In the genomic region with DNA sequence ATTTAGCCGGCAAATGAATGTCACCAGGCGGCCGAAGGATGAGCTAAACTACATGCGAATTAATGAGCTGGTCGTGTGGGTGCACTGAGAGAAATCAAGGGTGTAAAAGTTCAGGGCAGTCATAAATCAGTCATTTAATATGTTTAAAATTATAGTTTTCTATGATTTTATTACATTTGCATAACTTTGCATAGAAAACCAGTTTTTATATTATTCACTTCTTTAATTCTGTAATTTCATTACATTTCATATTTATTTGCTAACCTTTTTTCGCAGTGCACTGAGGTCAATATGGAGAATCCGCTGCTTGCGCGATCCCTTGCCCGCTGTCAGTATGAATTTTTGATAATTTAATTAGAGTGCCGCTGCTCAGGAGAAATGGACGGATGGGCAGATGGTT, we compare ENCODE assay signal across 1 fruit fly cellular context.
A peak's percentile ranks its signal among the peaks of the same experiment; 100 is the strongest.
TF ChIP-seq lines count a peak whose summit lies in the region.

No protein-coding gene starts in this region.

TF ChIP-seq in whole organism, embryonic, 481 proteins besides CTCF, POLR2A, EP300 and RAD21 (continued from another document):
- TF ChIP-seq Sox100B (GFP tag; optimal IDR thresholded peaks at IDR 0.05; lab: Kevin White, UChicago) (peak; percentile 6), CG8388 (GFP tag; optimal IDR thresholded peaks at IDR 0.05; lab: Kevin White, UChicago) (peak; percentile 26), H2.0 (GFP tag; IDR thresholded peaks at IDR 0.05; lab: Robert Waterston, UW) (no peak), Trl (optimal IDR thresholded peaks at IDR 0.05; lab: Kevin White, UChicago) (no peak), Trl (GFP tag; optimal IDR thresholded peaks at IDR 0.05; lab: Kevin White, UChicago) (no peak), Pdp1 (GFP tag; optimal IDR thresholded peaks at IDR 0.05; lab: Kevin White, UChicago) (peak in 1 of 2 experiments; percentile 4), dysf (GFP tag; IDR thresholded peaks at IDR 0.05; lab: Robert Waterston, UW) (peak; percentile 46; the same call in 2 of the 3 replicates), Poxn (GFP tag; IDR thresholded peaks at IDR 0.05; lab: Robert Waterston, UW) (no peak), sd (tag; optimal IDR thresholded peaks at IDR 0.05; lab: Kevin White, UChicago) (no peak), p53 (GFP tag; optimal IDR thresholded peaks at IDR 0.05; lab: Kevin White, UChicago) (no peak), CG42726 (GFP tag; IDR thresholded peaks at IDR 0.05; lab: Robert Waterston, UW; ENCODE audit: partially characterized antibody) (no peak), NC2β (GFP tag; optimal IDR thresholded peaks at IDR 0.05; lab: Kevin White, UChicago) (peak; percentile 18), chm (GFP tag; IDR thresholded peaks at IDR 0.05; lab: Robert Waterston, UW) (no peak), CG1233 (GFP tag; optimal IDR thresholded peaks at IDR 0.05; lab: Kevin White, UChicago) (no peak), Nf-YA (GFP tag; IDR thresholded peaks at IDR 0.05; lab: Robert Waterston, UW) (no peak), CG18599 (GFP tag; optimal IDR thresholded peaks at IDR 0.05; lab: Kevin White, UChicago) (peak; percentile 10), so (GFP tag; IDR thresholded peaks at IDR 0.05; lab: Robert Waterston, UW) (no peak), lola (GFP tag; optimal IDR thresholded peaks at IDR 0.05; lab: Kevin White, UChicago) (peak in 1 of 3 experiments; percentile 64), trem (tag; optimal IDR thresholded peaks at IDR 0.05; lab: Kevin White, UChicago) (peak; percentile 56), lmd (GFP tag; IDR thresholded peaks at IDR 0.05; lab: Robert Waterston, UW) (no peak), CG6765 (GFP tag; optimal IDR thresholded peaks at IDR 0.05; lab: Kevin White, UChicago) (no peak), chn (GFP tag; optimal IDR thresholded peaks at IDR 0.05; lab: Kevin White, UChicago) (peak; percentile 17), mam (GFP tag; optimal IDR thresholded peaks at IDR 0.05; lab: Kevin White, UChicago) (no peak), CG2678 (tag; optimal IDR thresholded peaks at IDR 0.05; lab: Kevin White, UChicago) (peak; percentile 55), crol (GFP tag; IDR thresholded peaks at IDR 0.05; lab: Robert Waterston, UW) (no peak), CG14860 (GFP tag; IDR thresholded peaks at IDR 0.05; lab: Robert Waterston, UW; ENCODE audit: partially characterized antibody) (no peak), zen (tag; optimal IDR thresholded peaks at IDR 0.05; lab: Kevin White, UChicago) (peak; percentile 86), nerfin-1 (tag; optimal IDR thresholded peaks at IDR 0.05; lab: Kevin White, UChicago) (no peak), Usf (GFP tag; optimal IDR thresholded peaks at IDR 0.05; lab: Kevin White, UChicago) (no peak), chif (GFP tag; optimal IDR thresholded peaks at IDR 0.05; lab: Kevin White, UChicago) (peak in 1 of 2 experiments; percentile 51), CG10267 (tag; optimal IDR thresholded peaks at IDR 0.05; lab: Kevin White, UChicago) (peak; percentile 56), CG12942 (GFP tag; optimal IDR thresholded peaks at IDR 0.05; lab: Kevin White, UChicago) (peak; percentile 11), ara (GFP tag; IDR thresholded peaks at IDR 0.05; lab: Robert Waterston, UW) (peak; percentile 17; the same call in 1 of the 2 replicates), CG14050 (GFP tag; IDR thresholded peaks at IDR 0.05; lab: Robert Waterston, UW) (no peak), ro (GFP tag; IDR thresholded peaks at IDR 0.05; lab: Robert Waterston, UW) (no peak), slp2 (GFP tag; optimal IDR thresholded peaks at IDR 0.05; lab: Kevin White, UChicago) (no peak), CG6175 (GFP tag; IDR thresholded peaks at IDR 0.05; lab: Robert Waterston, UW) (no peak), Rfx (GFP tag; IDR thresholded peaks at IDR 0.05; lab: Robert Waterston, UW) (no peak), disco-r (GFP tag; optimal IDR thresholded peaks at IDR 0.05; lab: Kevin White, UChicago) (no peak), slbo (GFP tag; IDR thresholded peaks at IDR 0.05; lab: Robert Waterston, UW) (peak; percentile 31; the same call in 1 of the 2 replicates), CG5245 (GFP tag; optimal IDR thresholded peaks at IDR 0.05; lab: Kevin White, UChicago) (peak; percentile 33), sens (GFP tag; lab: Kevin White, UChicago) (peak; percentile 92), ftz-f1 (GFP tag; optimal IDR thresholded peaks at IDR 0.05; lab: Kevin White, UChicago) (no peak), tgo (GFP tag; IDR thresholded peaks at IDR 0.05; lab: Robert Waterston, UW) (no peak), CG1792 (GFP tag; optimal IDR thresholded peaks at IDR 0.05; lab: Kevin White, UChicago) (no peak), abd-A (tag; optimal IDR thresholded peaks at IDR 0.05; lab: Kevin White, UChicago) (no peak), CG33213 (GFP tag; optimal IDR thresholded peaks at IDR 0.05; lab: Kevin White, UChicago) (no peak), pfk (GFP tag; optimal IDR thresholded peaks at IDR 0.05; lab: Kevin White, UChicago) (no peak), CG12769 (tag; optimal IDR thresholded peaks at IDR 0.05; lab: Kevin White, UChicago) (no peak), CG17568 (GFP tag; optimal IDR thresholded peaks at IDR 0.05; lab: Kevin White, UChicago) (no peak), gro (GFP tag; optimal IDR thresholded peaks at IDR 0.05; lab: Kevin White, UChicago) (no peak), knrl (GFP tag; IDR thresholded peaks at IDR 0.05; lab: Robert Waterston, UW; ENCODE audit: partially characterized antibody) (no peak), CG4617 (GFP tag; optimal IDR thresholded peaks at IDR 0.05; lab: Kevin White, UChicago; ENCODE audit: borderline replicate concordance) (no peak), CG8924 (tag; optimal IDR thresholded peaks at IDR 0.05; lab: Kevin White, UChicago) (peak; percentile 39), Bgb (GFP tag; IDR thresholded peaks at IDR 0.05; lab: Robert Waterston, UW; ENCODE audit: partially characterized antibody) (no peak), CG18619 (GFP tag; optimal IDR thresholded peaks at IDR 0.05; lab: Kevin White, UChicago) (no peak), ci (GFP tag; IDR thresholded peaks at IDR 0.05; lab: Robert Waterston, UW) (no peak), CG17829 (tag; optimal IDR thresholded peaks at IDR 0.05; lab: Kevin White, UChicago) (peak; percentile 56), sisA (GFP tag; IDR thresholded peaks at IDR 0.05; lab: Robert Waterston, UW) (peak; percentile 45; the same call in 1 of the 2 replicates), CG6654 (GFP tag; optimal IDR thresholded peaks at IDR 0.05; lab: Kevin White, UChicago) (no peak), CG2129 (GFP tag; IDR thresholded peaks at IDR 0.05; lab: Robert Waterston, UW; ENCODE audit: partially characterized antibody) (no peak), sob (GFP tag; IDR thresholded peaks at IDR 0.05; lab: Robert Waterston, UW) (no peak), gsb (GFP tag; IDR thresholded peaks at IDR 0.05; lab: Robert Waterston, UW) (no peak), eyg (GFP tag; optimal IDR thresholded peaks at IDR 0.05; lab: Kevin White, UChicago) (no peak), Hr51 (GFP tag; optimal IDR thresholded peaks at IDR 0.05; lab: Kevin White, UChicago) (peak in 1 of 2 experiments; percentile 37), bsh (GFP tag; optimal IDR thresholded peaks at IDR 0.05; lab: Kevin White, UChicago) (peak in 1 of 2 experiments; percentile 60), NfI (GFP tag; optimal IDR thresholded peaks at IDR 0.05; lab: Kevin White, UChicago) (no peak), Hmr (GFP tag; optimal IDR thresholded peaks at IDR 0.05; lab: Kevin White, UChicago) (peak; percentile 17), CG14667 (GFP tag; IDR thresholded peaks at IDR 0.05; lab: Robert Waterston, UW) (no peak), H15 (GFP tag; IDR thresholded peaks at IDR 0.05; lab: Robert Waterston, UW) (peak; percentile 53; the same call in 1 of the 3 replicates), Scr (GFP tag; IDR thresholded peaks at IDR 0.05; lab: Robert Waterston, UW; ENCODE audit: partially characterized antibody) (no peak), Fer3 (tag; optimal IDR thresholded peaks at IDR 0.05; lab: Kevin White, UChicago) (no peak), CG1602 (GFP tag; optimal IDR thresholded peaks at IDR 0.05; lab: Kevin White, UChicago) (peak; percentile 27), CG7372 (GFP tag; IDR thresholded peaks at IDR 0.05; lab: Robert Waterston, UW) (no peak), CG6683 (GFP tag; optimal IDR thresholded peaks at IDR 0.05; lab: Kevin White, UChicago) (no peak), Hr39 (optimal IDR thresholded peaks at IDR 0.05; lab: Kevin White, UChicago) (no peak), Atf6 (GFP tag; IDR thresholded peaks at IDR 0.05; lab: Robert Waterston, UW) (no peak), HmgZ (tag; optimal IDR thresholded peaks at IDR 0.05; lab: Kevin White, UChicago) (no peak), E2f1 (GFP tag; IDR thresholded peaks at IDR 0.05; lab: Robert Waterston, UW) (no peak), Meics (GFP tag; optimal IDR thresholded peaks at IDR 0.05; lab: Kevin White, UChicago) (no peak), klu (GFP tag; IDR thresholded peaks at IDR 0.05; lab: Robert Waterston, UW) (no peak), bowl (GFP tag; IDR thresholded peaks at IDR 0.05; lab: Robert Waterston, UW) (no peak), CG32532 (GFP tag; IDR thresholded peaks at IDR 0.05; lab: Robert Waterston, UW) (no peak), Lim3 (GFP tag; IDR thresholded peaks at IDR 0.05; lab: Robert Waterston, UW) (no peak), onecut (GFP tag; IDR thresholded peaks at IDR 0.05; lab: Robert Waterston, UW) (no peak), CG2199 (GFP tag; IDR thresholded peaks at IDR 0.05; lab: Robert Waterston, UW) (no peak), CG6854 (GFP tag; optimal IDR thresholded peaks at IDR 0.05; lab: Kevin White, UChicago) (no peak), CG33557 (GFP tag; optimal IDR thresholded peaks at IDR 0.05; lab: Kevin White, UChicago) (no peak), lov (optimal IDR thresholded peaks at IDR 0.05; lab: Kevin White, UChicago) (no peak), lov (GFP tag; IDR thresholded peaks at IDR 0.05; lab: Robert Waterston, UW) (no peak), Bteb2 (GFP tag; optimal IDR thresholded peaks at IDR 0.05; lab: Kevin White, UChicago) (no peak), sug (tag; optimal IDR thresholded peaks at IDR 0.05; lab: Kevin White, UChicago) (no peak), tna (GFP tag; IDR thresholded peaks at IDR 0.05; lab: Robert Waterston, UW; ENCODE audit: partially characterized antibody) (no peak), CG17385 (GFP tag; optimal IDR thresholded peaks at IDR 0.05; lab: Kevin White, UChicago) (peak; percentile 7), ken (GFP tag; IDR thresholded peaks at IDR 0.05; lab: Robert Waterston, UW) (no peak), Doc3 (GFP tag; IDR thresholded peaks at IDR 0.05; lab: Robert Waterston, UW; ENCODE audit: partially characterized antibody) (no peak), grau (tag; optimal IDR thresholded peaks at IDR 0.05; lab: Kevin White, UChicago) (peak; percentile 43), ewg (GFP tag; optimal IDR thresholded peaks at IDR 0.05; lab: Kevin White, UChicago) (no peak), CG32772 (GFP tag; IDR thresholded peaks at IDR 0.05; lab: Robert Waterston, UW) (0 out of 2 replicates have a peak, but pooled peaks have one; percentile 14), scrt (GFP tag; optimal IDR thresholded peaks at IDR 0.05; lab: Kevin White, UChicago) (no peak), CG6254 (GFP tag; optimal IDR thresholded peaks at IDR 0.05; lab: Kevin White, UChicago) (peak; percentile 40), al (GFP tag; IDR thresholded peaks at IDR 0.05; lab: Robert Waterston, UW) (no peak), ERR (GFP tag; optimal IDR thresholded peaks at IDR 0.05; lab: Kevin White, UChicago) (no peak), Aef1 (GFP tag; IDR thresholded peaks at IDR 0.05; lab: Robert Waterston, UW) (no peak), CG15011 (GFP tag; optimal IDR thresholded peaks at IDR 0.05; lab: Kevin White, UChicago) (no peak), fd102C (GFP tag; optimal IDR thresholded peaks at IDR 0.05; lab: Kevin White, UChicago) (peak; percentile 35), CG10565 (GFP tag; optimal IDR thresholded peaks at IDR 0.05; lab: Kevin White, UChicago) (no peak), CG9609 (GFP tag; optimal IDR thresholded peaks at IDR 0.05; lab: Kevin White, UChicago) (no peak), CG7987 (GFP tag; optimal IDR thresholded peaks at IDR 0.05; lab: Kevin White, UChicago) (no peak), CG9215 (GFP tag; IDR thresholded peaks at IDR 0.05; lab: Robert Waterston, UW) (no peak; the same call in 1 of the 2 replicates), Camta (GFP tag; optimal IDR thresholded peaks at IDR 0.05; lab: Kevin White, UChicago) (no peak), Elba2 (GFP tag; optimal IDR thresholded peaks at IDR 0.05; lab: Kevin White, UChicago) (peak; percentile 19), lilli (GFP tag; optimal IDR thresholded peaks at IDR 0.05; lab: Kevin White, UChicago) (peak; percentile 38), Dbx (GFP tag; IDR thresholded peaks at IDR 0.05; lab: Robert Waterston, UW) (no peak), CG4730 (GFP tag; IDR thresholded peaks at IDR 0.05; lab: Robert Waterston, UW) (no peak), az2 (GFP tag; optimal IDR thresholded peaks at IDR 0.05; lab: Kevin White, UChicago) (peak; percentile 50), PHDP (tag; optimal IDR thresholded peaks at IDR 0.05; lab: Kevin White, UChicago) (peak; percentile 5), CG18011 (GFP tag; optimal IDR thresholded peaks at IDR 0.05; lab: Kevin White, UChicago) (no peak), CG9727 (GFP tag; optimal IDR thresholded peaks at IDR 0.05; lab: Kevin White, UChicago) (peak; percentile 74), CG32767 (GFP tag; IDR thresholded peaks at IDR 0.05; lab: Robert Waterston, UW) (0 out of 2 replicates have a peak, but pooled peaks have one; percentile 29), CG1529 (GFP tag; optimal IDR thresholded peaks at IDR 0.05; lab: Kevin White, UChicago) (peak; percentile 5), hth (optimal IDR thresholded peaks at IDR 0.05; lab: Kevin White, UChicago) (no peak), nmo (GFP tag; optimal IDR thresholded peaks at IDR 0.05; lab: Kevin White, UChicago) (peak; percentile 45), CG11247 (GFP tag; IDR thresholded peaks at IDR 0.05; lab: Robert Waterston, UW) (no peak), Antp (GFP tag; optimal IDR thresholded peaks at IDR 0.05; lab: Kevin White, UChicago) (no peak), CG12299 (tag; optimal IDR thresholded peaks at IDR 0.05; lab: Kevin White, UChicago) (no peak), dm (GFP tag; optimal IDR thresholded peaks at IDR 0.05; lab: Kevin White, UChicago) (no peak), dmrt99B (tag; optimal IDR thresholded peaks at IDR 0.05; lab: Kevin White, UChicago) (peak; percentile 49), aop (GFP tag; IDR thresholded peaks at IDR 0.05; lab: Robert Waterston, UW) (no peak)
